Fruit fly (Drosophila melanogaster): ENCODE data around the gene Caf1-55.

The Caf1-55 gene

DNA sequence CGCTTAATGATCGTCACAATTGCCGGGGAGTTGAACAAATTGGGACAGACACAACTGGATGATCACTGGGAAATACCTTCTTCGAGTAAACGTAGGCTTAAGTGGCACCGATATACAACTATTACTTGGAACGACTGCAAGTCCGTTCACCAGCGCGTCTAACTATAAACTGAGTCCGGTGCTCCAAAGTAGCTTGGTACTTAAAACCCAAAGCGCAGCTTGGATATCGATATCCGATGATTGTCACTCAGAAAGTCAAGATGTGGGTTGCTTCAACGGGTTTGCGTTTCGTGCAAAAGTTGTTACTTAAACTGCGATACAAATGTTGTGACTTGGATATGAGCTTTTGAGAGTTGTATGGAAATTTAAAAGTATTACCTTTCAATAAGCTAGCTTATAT is 19.1 kb upstream of the Caf1-55 start, which contains the start of gene Spn88Ea (continued):
- TF ChIP-seq lola (GFP tag; optimal IDR thresholded peaks at IDR 0.05) (no peak), Rel (GFP tag; optimal IDR thresholded peaks at IDR 0.05) (no peak), Rel (tag; optimal IDR thresholded peaks at IDR 0.05) (peak; percentile 68)

- TF ChIP-seq OdsH (GFP tag; optimal IDR thresholded peaks at IDR 0.05) (peak; percentile 18), foxo (GFP tag; optimal IDR thresholded peaks at IDR 0.05) (peak in 1 of 2 experiments; percentile 81), brk (GFP tag; optimal IDR thresholded peaks at IDR 0.05) (no peak), Sp1 (GFP tag; optimal IDR thresholded peaks at IDR 0.05) (peak; percentile 56), Myc (optimal IDR thresholded peaks at IDR 0.05) (peak; percentile 67), HLH106 (tag; optimal IDR thresholded peaks at IDR 0.05) (peak; percentile 74), psq (GFP tag; optimal IDR thresholded peaks at IDR 0.05) (peak; percentile 15), CG9705 (GFP tag; optimal IDR thresholded peaks at IDR 0.05) (peak; percentile 61), tai (GFP tag; optimal IDR thresholded peaks at IDR 0.05) (no peak), N (GFP tag; optimal IDR thresholded peaks at IDR 0.05) (no peak), Hr83 (GFP tag; optimal IDR thresholded peaks at IDR 0.05; ENCODE audit: poor library complexity, severe bottlenecking) (peak; percentile 72), woc (GFP tag; optimal IDR thresholded peaks at IDR 0.05) (peak; percentile 82), rgr (GFP tag; optimal IDR thresholded peaks at IDR 0.05) (peak; percentile 64), Jra (GFP tag; optimal IDR thresholded peaks at IDR 0.05) (no peak), Rel (GFP tag; optimal IDR thresholded peaks at IDR 0.05) (no peak), Rel (tag; optimal IDR thresholded peaks at IDR 0.05) (peak; percentile 7), ey (GFP tag; optimal IDR thresholded peaks at IDR 0.05) (peak; percentile 47)
These were observed 16.5 kb upstream of the Caf1-55 start, which contains the start of the genes Spn88Eb and Mau2 for dm6 chr3R:15208712-15209499. TSS of gene Spn88Eb (minus strand) at chr3R:15208762. TSS of gene Mau2 (plus strand) at chr3R:15209204.

- TF ChIP-seq fru (GFP tag; optimal IDR thresholded peaks at IDR 0.05) = no peak
- peak; percentile 69 for TF ChIP-seq HLH106 (tag; optimal IDR thresholded peaks at IDR 0.05)
- no peak for TF ChIP-seq Rel (GFP tag; optimal IDR thresholded peaks at IDR 0.05)
- TF ChIP-seq Rel (tag; optimal IDR thresholded peaks at IDR 0.05) = peak; percentile 54
- TF ChIP-seq woc (GFP tag; optimal IDR thresholded peaks at IDR 0.05) = peak; percentile 71
- peak; percentile 27 for TF ChIP-seq Sp1 (GFP tag; optimal IDR thresholded peaks at IDR 0.05)
- TF ChIP-seq Abd-B (GFP tag; optimal IDR thresholded peaks at IDR 0.05) = no peak
- peak; percentile 28 for TF ChIP-seq CG9705 (GFP tag; optimal IDR thresholded peaks at IDR 0.05)
These were observed 11.9 kb upstream of the Caf1-55 start, which contains the start of the genes CG6654 and CG4210 for dm6 chr3R:15213362-15213989. TSS of gene CG6654 (minus strand) at chr3R:15213658. TSS of gene CG4210 (plus strand) at chr3R:15213974.

DNA sequence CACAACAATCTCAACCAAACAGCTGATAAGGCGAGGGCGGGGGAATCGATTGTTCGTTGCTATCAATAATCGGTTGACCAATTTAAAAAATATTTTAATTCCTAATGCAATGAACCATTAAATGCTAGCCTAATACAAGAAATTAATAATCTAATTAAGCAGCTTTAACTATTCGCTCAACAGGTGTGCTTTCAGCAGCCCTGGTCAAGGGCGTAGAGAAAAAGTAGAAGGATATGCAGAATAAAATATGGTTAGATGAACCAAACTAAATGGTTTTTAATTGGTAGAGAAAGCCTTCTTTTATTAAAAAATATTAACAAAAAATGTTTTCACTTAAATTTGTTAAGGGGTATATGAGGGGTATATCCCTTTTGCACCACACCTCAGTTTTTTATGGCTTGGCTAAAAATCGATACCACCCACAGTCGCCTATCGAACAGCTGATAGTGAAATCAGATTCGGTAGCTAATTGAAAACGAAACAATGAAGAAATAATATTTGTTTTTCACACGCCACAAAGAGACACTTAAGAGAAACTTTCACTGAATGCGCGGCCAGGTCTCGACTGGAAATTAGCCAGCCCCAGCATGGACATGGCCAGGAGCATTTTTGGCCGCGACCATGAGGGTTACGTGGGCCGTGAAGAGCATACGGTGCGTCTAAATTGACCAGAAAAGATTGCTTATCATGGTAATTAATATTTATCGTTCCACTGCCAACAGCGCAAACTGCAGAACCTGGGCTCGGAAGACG is 6.4 kb upstream of the Caf1-55 start, which contains the start of the genes SIDL and CG12241:
Gene SIDL (minus strand): TSS at position 51 of the 753 bp plus-strand sequence.
Gene CG12241 (plus strand): TSS at position 433 of the 753 bp plus-strand sequence.
- TF ChIP-seq Mio (GFP tag; optimal IDR thresholded peaks at IDR 0.05) (peak; percentile 41), OdsH (GFP tag; optimal IDR thresholded peaks at IDR 0.05) (peak; percentile 62), Hnf4 (GFP tag; optimal IDR thresholded peaks at IDR 0.05) (no peak), sv (GFP tag; optimal IDR thresholded peaks at IDR 0.05) (peak; percentile 63), Rel (GFP tag; optimal IDR thresholded peaks at IDR 0.05) (no peak), Rel (tag; optimal IDR thresholded peaks at IDR 0.05) (peak; percentile 74), brk (GFP tag; optimal IDR thresholded peaks at IDR 0.05) (no peak), CG32264 (GFP tag; optimal IDR thresholded peaks at IDR 0.05) (peak; percentile 83), GATAd (GFP tag; optimal IDR thresholded peaks at IDR 0.05) (peak; percentile 9), rgr (GFP tag; optimal IDR thresholded peaks at IDR 0.05) (peak; percentile 71), Dif (GFP tag; optimal IDR thresholded peaks at IDR 0.05; ENCODE audit: partially characterized antibody) (no peak), Abd-B (GFP tag; optimal IDR thresholded peaks at IDR 0.05) (no peak), pan (optimal IDR thresholded peaks at IDR 0.05) (no peak), CG9705 (GFP tag; optimal IDR thresholded peaks at IDR 0.05) (peak; percentile 72), HLH106 (tag; optimal IDR thresholded peaks at IDR 0.05) (peak; percentile 94), tai (GFP tag; optimal IDR thresholded peaks at IDR 0.05) (no peak), br (GFP tag; optimal IDR thresholded peaks at IDR 0.05) (no peak), Jra (GFP tag; optimal IDR thresholded peaks at IDR 0.05) (no peak), fru (GFP tag; optimal IDR thresholded peaks at IDR 0.05) (no peak), jim (GFP tag; optimal IDR thresholded peaks at IDR 0.05) (no peak), Vsx2 (GFP tag; optimal IDR thresholded peaks at IDR 0.05; ENCODE audit: partially characterized antibody) (no peak), dl (GFP tag; optimal IDR thresholded peaks at IDR 0.05; ENCODE audit: insufficient read depth in 1 of 2, partially characterized antibody in 2 of 2) (no peak), h (GFP tag; optimal IDR thresholded peaks at IDR 0.05) (peak; percentile 95), sage (GFP tag; optimal IDR thresholded peaks at IDR 0.05) (no peak), Sp1 (GFP tag; optimal IDR thresholded peaks at IDR 0.05) (peak; percentile 75), dmrt93B (GFP tag; optimal IDR thresholded peaks at IDR 0.05) (no peak), usp (GFP tag; optimal IDR thresholded peaks at IDR 0.05) (no peak), Hr83 (GFP tag; optimal IDR thresholded peaks at IDR 0.05; ENCODE audit: poor library complexity, severe bottlenecking) (no peak), dsf (GFP tag; optimal IDR thresholded peaks at IDR 0.05; ENCODE audit: borderline replicate concordance) (no peak), psq (GFP tag; optimal IDR thresholded peaks at IDR 0.05) (peak; percentile 67), lola (GFP tag; optimal IDR thresholded peaks at IDR 0.05) (no peak), Hr78 (GFP tag; optimal IDR thresholded peaks at IDR 0.05) (no peak), foxo (GFP tag; optimal IDR thresholded peaks at IDR 0.05) (peak; percentile 28 to 94), woc (GFP tag; optimal IDR thresholded peaks at IDR 0.05) (no peak)
